Fruit fly (Drosophila melanogaster): ENCODE measurements around the gene rux.

Gene rux

DNA sequence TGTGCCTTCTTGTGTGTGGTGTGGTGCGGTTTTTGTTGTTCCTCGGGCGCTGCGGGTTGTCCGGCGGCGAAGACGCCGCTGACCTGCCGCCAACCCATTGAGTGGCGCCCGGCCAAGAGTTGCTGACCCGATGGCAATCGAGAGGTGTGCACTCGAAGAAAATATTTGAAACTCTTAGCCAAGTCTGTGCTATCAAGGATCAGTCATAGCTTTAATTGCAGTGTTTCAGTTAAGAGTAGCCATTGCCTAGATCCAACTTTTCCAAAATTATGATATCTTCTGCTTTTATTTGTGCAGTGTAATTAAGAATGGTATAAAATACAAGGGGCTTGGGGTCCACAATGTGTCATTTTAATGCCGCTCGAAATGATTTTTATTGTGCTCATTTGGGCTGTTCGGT, 13.0 kb downstream of the rux start (continued):
- TF ChIP-seq CG9876 (GFP tag; optimal IDR thresholded peaks at IDR 0.05) (no peak), HmgD (GFP tag; optimal IDR thresholded peaks at IDR 0.05) (no peak), CG18262 (tag; optimal IDR thresholded peaks at IDR 0.05) (peak; percentile 75), Atf-2 (GFP tag; optimal IDR thresholded peaks at IDR 0.05) (peak; percentile 46), CG17359 (tag; optimal IDR thresholded peaks at IDR 0.05) (peak; percentile 19), CG17802 (tag; optimal IDR thresholded peaks at IDR 0.05) (peak; percentile 28), gce (GFP tag; IDR thresholded peaks at IDR 0.05) (no peak), gcm2 (GFP tag; optimal IDR thresholded peaks at IDR 0.05) (no peak), HLHmδ (GFP tag; optimal IDR thresholded peaks at IDR 0.05) (no peak), CG3163 (GFP tag; optimal IDR thresholded peaks at IDR 0.05) (no peak), az2 (GFP tag; optimal IDR thresholded peaks at IDR 0.05) (peak; percentile 59), CG10366 (GFP tag; IDR thresholded peaks at IDR 0.05) (no peak), CG7357 (GFP tag; IDR thresholded peaks at IDR 0.05) (no peak; the same call in 2 of the 3 replicates), crol (GFP tag; IDR thresholded peaks at IDR 0.05) (no peak; the same call in 1 of the 2 replicates), dan (GFP tag; IDR thresholded peaks at IDR 0.05) (no peak), sob (GFP tag; IDR thresholded peaks at IDR 0.05) (no peak), tio (GFP tag; optimal IDR thresholded peaks at IDR 0.05) (peak; percentile 37), hbn (GFP tag; IDR thresholded peaks at IDR 0.05; ENCODE audit: partially characterized antibody) (no peak), Hand (GFP tag; optimal IDR thresholded peaks at IDR 0.05) (no peak), abd-A (tag; optimal IDR thresholded peaks at IDR 0.05) (no peak), schlank (tag; optimal IDR thresholded peaks at IDR 0.05) (no peak), CG17829 (tag; optimal IDR thresholded peaks at IDR 0.05) (peak; percentile 72), z (GFP tag; IDR thresholded peaks at IDR 0.05) (0 out of 3 replicates have a peak, but pooled peaks have one; percentile 10), gsb-n (tag; optimal IDR thresholded peaks at IDR 0.05) (peak; percentile 31), al (GFP tag; IDR thresholded peaks at IDR 0.05) (no peak), sens (GFP tag) (peak; percentile 93), MTF-1 (GFP tag; optimal IDR thresholded peaks at IDR 0.05; ENCODE audit: borderline replicate concordance) (no peak), CG4424 (GFP tag; optimal IDR thresholded peaks at IDR 0.05) (peak; percentile 57), knrl (GFP tag; IDR thresholded peaks at IDR 0.05; ENCODE audit: partially characterized antibody) (no peak), ham (GFP tag; IDR thresholded peaks at IDR 0.05) (no peak), caup (GFP tag; optimal IDR thresholded peaks at IDR 0.05; ENCODE audit: severe bottlenecking) (no peak), mld (GFP tag; IDR thresholded peaks at IDR 0.05; ENCODE audit: partially characterized antibody) (no peak), sim (GFP tag; IDR thresholded peaks at IDR 0.05) (0 out of 2 replicates have a peak, but pooled peaks have one; percentile 55), Trl (optimal IDR thresholded peaks at IDR 0.05) (no peak), Trl (GFP tag; optimal IDR thresholded peaks at IDR 0.05) (no peak), pum (GFP tag; optimal IDR thresholded peaks at IDR 0.05) (peak; percentile 24), CG12391 (tag; optimal IDR thresholded peaks at IDR 0.05) (peak; percentile 62), CG12299 (tag; optimal IDR thresholded peaks at IDR 0.05) (no peak), jing (GFP tag; optimal IDR thresholded peaks at IDR 0.05) (peak; percentile 44), ttk (GFP tag; IDR thresholded peaks at IDR 0.05) (0 out of 2 replicates have a peak, but pooled peaks have one; percentile 30), C15 (GFP tag; IDR thresholded peaks at IDR 0.05) (no peak), CG12744 (GFP tag; optimal IDR thresholded peaks at IDR 0.05) (no peak), E2f1 (GFP tag; IDR thresholded peaks at IDR 0.05) (peak; percentile 58), Stat92E (GFP tag; optimal IDR thresholded peaks at IDR 0.05) (no peak), CG4820 (GFP tag; optimal IDR thresholded peaks at IDR 0.05) (peak; percentile 18), ems (GFP tag; optimal IDR thresholded peaks at IDR 0.05) (peak; percentile 10), CG12769 (tag; optimal IDR thresholded peaks at IDR 0.05) (peak; percentile 0), unc-4 (GFP tag; IDR thresholded peaks at IDR 0.05; ENCODE audit: partially characterized antibody) (no peak), lov (optimal IDR thresholded peaks at IDR 0.05) (no peak), lov (GFP tag; IDR thresholded peaks at IDR 0.05) (peak; percentile 68; the same call in 2 of the 3 replicates), Side (GFP tag; optimal IDR thresholded peaks at IDR 0.05) (no peak), GATAe (GFP tag; conservative IDR thresholded peaks at IDR 0.05) (no peak)

Data from whole organism, embryonic.